Fruit fly (Drosophila melanogaster) whole organism, embryonic: ENCODE results near the gene CG12493.

Experiments
- Blimp-1 ChIP-seq: fragments of 200-800 bp; sonication (Bioruptor generic); optimal IDR thresholded peaks from 3 replicates; lab custom pipeline; 2018; ENCODE audit warnings: missing biosample characterization, missing genetic modification characterization, mild to moderate bottlenecking, moderate library complexity, missing genetic modification reagents
- CG13424 ChIP-seq: fragments of 200-800 bp; sonication (Bioruptor generic); optimal IDR thresholded peaks from 2 replicates; lab custom pipeline; 2019; ENCODE audit warnings: missing biosample characterization, mild to moderate bottlenecking, missing genetic modification characterization, moderate library complexity
- CG15269 ChIP-seq: fragments of 200-800 bp; sonication (Bioruptor generic); optimal IDR thresholded peaks from 2 replicates; lab custom pipeline; 2018; ENCODE audit warnings: missing biosample characterization, mild to moderate bottlenecking, missing genetic modification characterization, moderate library complexity
- CG17359 ChIP-seq: fragments of 200-800 bp; sonication (Bioruptor generic); optimal IDR thresholded peaks from 3 replicates; lab custom pipeline; 2018; ENCODE audit warnings: missing biosample characterization, mild to moderate bottlenecking, missing genetic modification characterization, moderate library complexity
- CG17385 ChIP-seq: fragments of 200-800 bp; sonication (Bioruptor generic); optimal IDR thresholded peaks from 3 replicates; lab custom pipeline; 2018; ENCODE audit warnings: missing biosample characterization, mild to moderate bottlenecking, missing genetic modification characterization
- CG17802 ChIP-seq: fragments of 200-800 bp; sonication (Bioruptor generic); optimal IDR thresholded peaks from 2 replicates; lab custom pipeline; 2018; ENCODE audit warnings: missing biosample characterization, mild to moderate bottlenecking, missing genetic modification characterization, moderate library complexity
- CG18764 ChIP-seq: fragments of 200-800 bp; sonication (Bioruptor generic); optimal IDR thresholded peaks from 3 replicates; lab custom pipeline; 2016; ENCODE audit warnings: missing biosample characterization, missing genetic modification characterization
- CG2678 ChIP-seq: fragments of 200-800 bp; sonication (Bioruptor generic); optimal IDR thresholded peaks from 3 replicates; lab custom pipeline; 2019; ENCODE audit warnings: missing biosample characterization, mild to moderate bottlenecking, missing genetic modification characterization, moderate library complexity
- CG2712 ChIP-seq: fragments of 200-800 bp; optimal IDR thresholded peaks from 3 replicates; lab custom pipeline; 2019; ENCODE audit warnings: missing biosample characterization, mild to moderate bottlenecking, missing genetic modification characterization, moderate library complexity
- CG31365 ChIP-seq: fragments of 200-800 bp; sonication (Bioruptor generic); optimal IDR thresholded peaks from 2 replicates; lab custom pipeline; 2018; ENCODE audit warnings: missing biosample characterization, mild to moderate bottlenecking, missing genetic modification characterization
- CG31441 ChIP-seq: fragments of 200-800 bp; sonication (Bioruptor generic); IDR thresholded peaks from 2 replicates; pipeline ENCODE4 v1.3.6; 2022; ENCODE audit warnings: missing biosample characterization, missing genetic modification characterization
- CG32772 ChIP-seq: fragments of 200-800 bp; sonication (Bioruptor generic); IDR thresholded peaks from 2 replicates; pipeline ENCODE4 v1.3.6; 2022; ENCODE audit warnings: missing biosample characterization, missing genetic modification characterization
- CG3847 ChIP-seq: fragments of 200-800 bp; sonication (Bioruptor generic); IDR thresholded peaks from 2 replicates; pipeline ENCODE4 v1.3.6; 2022; ENCODE audit warnings: missing biosample characterization, missing genetic modification characterization
- CG7556 ChIP-seq: fragments of 200-800 bp; sonication (Bioruptor generic); optimal IDR thresholded peaks from 2 replicates; lab custom pipeline; 2017; ENCODE audit warnings: missing biosample characterization, mild to moderate bottlenecking, missing genetic modification characterization
- CG7839 ChIP-seq: fragments of 200-800 bp; sonication (Bioruptor generic); optimal IDR thresholded peaks from 3 replicates; lab custom pipeline; 2018; ENCODE audit warnings: missing biosample characterization, mild to moderate bottlenecking, missing genetic modification characterization, moderate library complexity
- CG8478 ChIP-seq: fragments of >200 bp; optimal IDR thresholded peaks from 2 replicates; lab custom pipeline; 2018
- CG9609 ChIP-seq: fragments of 200-800 bp; sonication (Bioruptor generic); optimal IDR thresholded peaks from 3 replicates; lab custom pipeline; 2016; ENCODE audit warnings: missing biosample characterization, missing genetic modification characterization
- Camta ChIP-seq: fragments of 200-800 bp; sonication (Bioruptor generic); optimal IDR thresholded peaks from 2 replicates; lab custom pipeline; 2016; ENCODE audit warnings: missing biosample characterization, missing genetic modification characterization
- Doc2 ChIP-seq: fragments of 200-800 bp; sonication (Bioruptor generic); IDR thresholded peaks from 2 replicates; pipeline ENCODE4 v1.3.6; 2022; ENCODE audit warnings: missing biosample characterization, missing genetic modification characterization
- Fer1 ChIP-seq: fragments of 200-800 bp; sonication (Bioruptor generic); optimal IDR thresholded peaks from 2 replicates; lab custom pipeline; 2017; ENCODE audit warnings: missing biosample characterization, mild to moderate bottlenecking, missing genetic modification characterization
- Neu2 ChIP-seq: fragments of 200-800 bp; sonication (Bioruptor generic); optimal IDR thresholded peaks from 3 replicates; lab custom pipeline; 2016; ENCODE audit warnings: missing biosample characterization, missing genetic modification characterization, borderline replicate concordance
- PHDP ChIP-seq: fragments of 200-800 bp; sonication (Bioruptor generic); optimal IDR thresholded peaks from 3 replicates; lab custom pipeline; 2018; ENCODE audit warnings: missing biosample characterization, mild to moderate bottlenecking, missing genetic modification characterization, moderate library complexity
- Rx ChIP-seq: fragments of 200-800 bp; sonication (Bioruptor generic); IDR thresholded peaks from 2 replicates; pipeline ENCODE4 v1.3.6; 2022; ENCODE audit warnings: missing biosample characterization, missing genetic modification characterization
- Sox100B ChIP-seq: fragments of 200-800 bp; sonication (Bioruptor generic); optimal IDR thresholded peaks from 3 replicates; lab custom pipeline; 2018; ENCODE audit warnings: missing biosample characterization, mild to moderate bottlenecking, missing genetic modification characterization
- Sox102F ChIP-seq: fragments of 200-800 bp; sonication (Bioruptor generic); optimal IDR thresholded peaks from 2 replicates; lab custom pipeline; 2018; ENCODE audit warnings: missing biosample characterization, mild to moderate bottlenecking, missing genetic modification characterization, moderate library complexity
- chinmo ChIP-seq: fragments of 200-800 bp; sonication (Bioruptor generic); IDR thresholded peaks from 4 replicates; pipeline ENCODE4 v1.3.6; 2022; ENCODE audit warnings: missing biosample characterization, missing genetic modification characterization; ENCODE audit not compliant: partially characterized antibody
- danr ChIP-seq: fragments of 200-800 bp; sonication (Bioruptor generic); IDR thresholded peaks from 2 replicates; pipeline ENCODE4 v1.3.6; 2022; ENCODE audit warnings: missing biosample characterization, missing genetic modification characterization
- dysf ChIP-seq: fragments of 200-800 bp; sonication (Bioruptor generic); IDR thresholded peaks from 3 replicates; pipeline ENCODE4 v1.3.6; 2022; ENCODE audit warnings: missing biosample characterization, missing genetic modification characterization
- fd3F ChIP-seq: fragments of 200-800 bp; sonication (Bioruptor generic); optimal IDR thresholded peaks from 2 replicates; lab custom pipeline; 2018; ENCODE audit warnings: missing biosample characterization, mild to moderate bottlenecking, missing genetic modification characterization, moderate library complexity
- fd96Cb ChIP-seq: fragments of 200-800 bp; sonication (Bioruptor generic); optimal IDR thresholded peaks from 2 replicates; lab custom pipeline; 2018; ENCODE audit warnings: missing biosample characterization, mild to moderate bottlenecking, missing genetic modification characterization, moderate library complexity
- gce ChIP-seq: fragments of 200-800 bp; sonication (Bioruptor generic); IDR thresholded peaks from 3 replicates; pipeline ENCODE4 v1.3.6; 2022; ENCODE audit warnings: missing biosample characterization, missing genetic modification characterization
- jing ChIP-seq: fragments of 200-800 bp; sonication (Bioruptor generic); optimal IDR thresholded peaks from 2 replicates; lab custom pipeline; 2018; ENCODE audit warnings: missing biosample characterization, mild to moderate bottlenecking, missing genetic modification characterization
- lov ChIP-seq, 2 experiments: fragments of 200-800 bp in 1 of 2; fragments of >200 bp in 1 of 2; sonication (Bioruptor generic) in 1 of 2; IDR thresholded peaks in 1 of 2; optimal IDR thresholded peaks in 1 of 2; 2 replicates in 1 of 2; 3 replicates in 1 of 2; pipeline versions ENCODE4 v1.3.6 to Lab custom; 2017 to 2022; ENCODE audit warnings: missing biosample characterization in 1 of 2, missing genetic modification characterization in 1 of 2
- nom ChIP-seq: fragments of 200-800 bp; sonication (Bioruptor generic); optimal IDR thresholded peaks from 2 replicates; lab custom pipeline; 2017; ENCODE audit warnings: missing biosample characterization, missing genetic modification characterization, mild to moderate bottlenecking, moderate library complexity, missing genetic modification reagents
- oc ChIP-seq: fragments of 200-800 bp; sonication (Bioruptor generic); optimal IDR thresholded peaks from 2 replicates; lab custom pipeline; 2018; ENCODE audit warnings: missing biosample characterization, mild to moderate bottlenecking, missing genetic modification characterization, moderate library complexity
- run ChIP-seq: fragments of 200-800 bp; sonication (Bioruptor generic); optimal IDR thresholded peaks from 3 replicates; lab custom pipeline; 2018; ENCODE audit warnings: missing biosample characterization, mild to moderate bottlenecking, missing genetic modification characterization
- sens-2 ChIP-seq: fragments of 200-800 bp; sonication (Bioruptor generic); IDR thresholded peaks from 2 replicates; pipeline ENCODE4 v1.3.6; 2022; ENCODE audit warnings: missing biosample characterization, missing genetic modification characterization
- sqz ChIP-seq: fragments of 200-800 bp; sonication (Bioruptor generic); optimal IDR thresholded peaks from 3 replicates; lab custom pipeline; 2018; ENCODE audit warnings: missing biosample characterization, mild to moderate bottlenecking, missing genetic modification characterization
- vfl ChIP-seq: fragments of 200-800 bp; sonication (Bioruptor generic); optimal IDR thresholded peaks from 2 replicates; lab custom pipeline; 2016; ENCODE audit warnings: missing biosample characterization, missing genetic modification characterization

CG12493 gene

DNA sequence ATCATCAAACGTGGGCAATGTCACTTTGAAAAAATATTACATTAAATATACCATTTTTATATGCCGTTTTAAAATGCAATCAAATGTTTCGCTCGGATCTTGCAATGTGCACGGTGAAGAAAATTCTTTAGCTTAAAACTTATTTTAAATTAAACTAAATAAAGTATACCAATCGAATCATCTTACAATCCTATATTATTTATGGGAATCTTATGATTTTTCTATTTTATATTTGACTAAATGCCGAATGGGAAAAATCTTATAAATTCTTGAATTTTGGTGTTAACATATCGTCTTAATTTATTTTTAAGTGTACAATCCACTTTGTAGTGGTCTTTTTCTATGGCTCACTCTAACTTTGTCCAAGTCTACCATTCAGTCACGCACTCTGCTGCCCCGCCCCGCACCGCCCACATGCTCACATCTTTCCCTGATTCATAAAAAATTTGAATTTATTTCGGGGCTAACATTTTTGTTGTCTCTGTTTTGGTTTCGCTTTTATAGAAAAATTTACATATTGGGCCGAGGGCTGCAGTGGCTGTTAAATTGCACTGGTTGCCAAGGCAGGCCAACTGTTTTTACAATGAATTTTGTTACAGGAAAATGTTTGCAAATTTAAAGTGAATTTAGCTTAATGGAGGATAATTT lies 32.9 kb downstream of the CG12493 start (continued):
- peak; percentile 56 for TF ChIP-seq CG7839
- TF ChIP-seq vfl (GFP tag; lab: Kevin White, UChicago) = no peak
- TF ChIP-seq Sox102F (GFP tag; lab: Kevin White, UChicago) = peak; percentile 76
- peak; percentile 53 for TF ChIP-seq CG13424
- no peak for TF ChIP-seq Rx (GFP tag; lab: Robert Waterston, UW)
- no peak for TF ChIP-seq CG9609 (GFP tag; lab: Kevin White, UChicago)
- TF ChIP-seq CG7556 = peak; percentile 48
- peak; percentile 51 for TF ChIP-seq Blimp-1 (GFP tag; lab: Kevin White, UChicago)
- peak; percentile 70 for TF ChIP-seq CG31441 (GFP tag; lab: Robert Waterston, UW)
- TF ChIP-seq run = peak; percentile 48
- TF ChIP-seq dysf (GFP tag; lab: Robert Waterston, UW) = peak; percentile 71; the same call in 2 of the 3 replicates
- TF ChIP-seq PHDP = peak; percentile 34
- peak; percentile 58 for TF ChIP-seq CG2712 (tag; lab: Kevin White, UChicago)
- TF ChIP-seq fd96Cb (tag; lab: Kevin White, UChicago) = peak; percentile 61
- TF ChIP-seq Camta (GFP tag; lab: Kevin White, UChicago) = no peak
- peak; percentile 60 for TF ChIP-seq Sox100B (GFP tag; lab: Kevin White, UChicago)
- TF ChIP-seq CG2678 (tag; lab: Kevin White, UChicago) = peak; percentile 70
- no peak for TF ChIP-seq lov (optimal IDR thresholded peaks at IDR 0.05; lab: Kevin White, UChicago)
- no peak for TF ChIP-seq lov (GFP tag; IDR thresholded peaks at IDR 0.05; lab: Robert Waterston, UW)
- peak; percentile 64 for TF ChIP-seq CG17359

DNA sequence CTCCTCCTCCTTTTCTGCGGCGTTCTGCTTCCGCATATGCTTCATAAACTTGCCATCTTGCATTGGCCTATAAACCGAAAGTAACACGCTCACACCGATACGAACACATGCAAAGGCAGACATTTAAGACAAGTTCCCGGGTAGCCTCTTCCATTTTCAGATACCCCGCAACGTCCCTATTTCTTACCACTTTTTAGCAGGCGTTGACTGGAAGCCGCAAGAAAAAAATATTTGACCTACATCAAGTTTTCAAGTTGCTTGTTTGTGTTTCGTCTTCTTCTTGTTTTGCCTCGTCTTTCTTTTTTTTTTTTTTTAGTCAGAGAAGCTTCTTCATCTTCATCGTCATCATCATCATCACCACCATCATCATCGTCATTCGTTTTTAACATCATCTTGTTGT lies 33.8 kb downstream of the CG12493 start:
- no peak for TF ChIP-seq gce (GFP tag; lab: Robert Waterston, UW)
- no peak for TF ChIP-seq sens-2 (GFP tag; lab: Robert Waterston, UW)
- no peak for TF ChIP-seq Doc2 (GFP tag; lab: Robert Waterston, UW)
- no peak for TF ChIP-seq danr
- TF ChIP-seq CG18764 (GFP tag; lab: Kevin White, UChicago) = no peak
- TF ChIP-seq chinmo (GFP tag; lab: Robert Waterston, UW) = no peak
- TF ChIP-seq CG3847 (GFP tag; lab: Robert Waterston, UW) = no peak
- TF ChIP-seq jing (GFP tag; lab: Kevin White, UChicago) = no peak
- TF ChIP-seq oc (tag; lab: Kevin White, UChicago) = peak; percentile 15
- peak; percentile 45 for TF ChIP-seq CG15269 (tag; lab: Kevin White, UChicago)
- no peak for TF ChIP-seq CG8478 (lab: Kevin White, UChicago)
- TF ChIP-seq CG17385 (GFP tag; lab: Kevin White, UChicago) = peak; percentile 13
- no peak for TF ChIP-seq nom (GFP tag; lab: Kevin White, UChicago)
- 0 out of 2 replicates have a peak, but pooled peaks have one; percentile 7 for TF ChIP-seq CG32772 (GFP tag; lab: Robert Waterston, UW)
- no peak for TF ChIP-seq Neu2
- no peak for TF ChIP-seq Fer1
- peak; percentile 75 for TF ChIP-seq sqz (GFP tag; lab: Kevin White, UChicago)
- TF ChIP-seq fd3F (GFP tag; lab: Kevin White, UChicago) = no peak
- TF ChIP-seq CG31365 (tag; lab: Kevin White, UChicago) = no peak
- TF ChIP-seq CG17802 (tag; lab: Kevin White, UChicago) = no peak
- TF ChIP-seq, all 482 proteins: peak for 5
